Worm (Caenorhabditis elegans): ENCODE results near the gene B0222.11.
A peak's percentile ranks its signal among the peaks of the same experiment; 100 is the strongest.

B0222.11 gene

ce11 chrV:9197121-9197520, 29.1 kb upstream of the B0222.11 start, which contains the start of gene C24B5.4:
Gene C24B5.4, minus strand, starts transcription at chrV:9197326.
- TF ChIP-seq crh-2 (tag; optimal IDR thresholded peaks at IDR 0.05) = no peak
- no peak for TF ChIP-seq skn-1 (tag; optimal IDR thresholded peaks at IDR 0.05)
- no peak for TF ChIP-seq F13H6.1 (tag; optimal IDR thresholded peaks at IDR 0.05)
- TF ChIP-seq sem-4 (tag; optimal IDR thresholded peaks at IDR 0.05) = no peak
- no peak for TF ChIP-seq dmd-4 (tag; optimal IDR thresholded peaks at IDR 0.05)
- TF ChIP-seq zag-1 (tag; optimal IDR thresholded peaks at IDR 0.05) = no peak
- no peak for TF ChIP-seq nhr-6 (tag; optimal IDR thresholded peaks at IDR 0.05)
- TF ChIP-seq ceh-16 (tag; optimal IDR thresholded peaks at IDR 0.05) = no peak
- no peak for TF ChIP-seq ztf-1 (GFP tag; conservative IDR thresholded peaks at IDR 0.05)

DNA sequence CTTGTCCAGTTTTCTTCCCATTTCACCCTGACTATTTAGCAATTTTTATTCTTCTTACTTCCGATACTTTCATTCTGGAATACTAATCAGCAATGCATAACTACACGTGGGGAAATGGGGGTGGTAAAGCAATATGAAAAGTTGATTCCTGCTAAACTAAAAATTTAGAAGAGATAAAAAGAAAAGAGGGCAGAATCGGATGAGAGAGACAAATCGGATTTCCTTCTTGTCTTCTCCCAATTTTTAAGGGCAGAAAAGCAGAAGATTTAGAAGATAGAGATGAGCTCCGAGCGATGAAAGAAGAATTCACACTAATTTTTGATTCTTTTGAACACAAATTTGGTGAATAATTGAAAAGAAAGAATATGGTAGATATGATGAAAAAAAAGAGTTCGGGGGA, 26.1 kb upstream of the B0222.11 start:
- TF ChIP-seq sem-4 (tag; optimal IDR thresholded peaks at IDR 0.05) (peak; percentile 43), C34F6.9 (tag; optimal IDR thresholded peaks at IDR 0.05) (peak; percentile 14), snpc-4 (tag; optimal IDR thresholded peaks at IDR 0.05) (no peak), nhr-21 (tag; optimal IDR thresholded peaks at IDR 0.05) (no peak), mdl-1 (tag; optimal IDR thresholded peaks at IDR 0.05) (peak in 1 of 2 experiments; percentile 5), lsy-2 (tag; optimal IDR thresholded peaks at IDR 0.05) (peak in 1 of 2 experiments; percentile 22), unc-55 (GFP tag; optimal IDR thresholded peaks at IDR 0.05) (peak; percentile 49)

- TF ChIP-seq nhr-11 (tag; optimal IDR thresholded peaks at IDR 0.05) (no peak), zag-1 (tag; optimal IDR thresholded peaks at IDR 0.05) (peak; percentile 13)
Observed at ce11 chrV:9191406-9191805, 23.4 kb upstream of the B0222.11 start, which contains the start of gene sphr-1. Gene sphr-1, plus strand, starts transcription at chrV:9191610.

- TF ChIP-seq sma-9 (GFP tag; optimal IDR thresholded peaks at IDR 0.05) (no peak), sma-9 (tag; optimal IDR thresholded peaks at IDR 0.05) (no peak), ZK546.5 (tag; optimal IDR thresholded peaks at IDR 0.05) (no peak), nhr-12 (tag; optimal IDR thresholded peaks at IDR 0.05) (no peak), snpc-4 (tag; optimal IDR thresholded peaks at IDR 0.05) (no peak), gmeb-1 (tag; optimal IDR thresholded peaks at IDR 0.05) (no peak), nhr-21 (tag; optimal IDR thresholded peaks at IDR 0.05) (no peak)
Observed at ce11 chrV:9186028-9186427, 18.0 kb upstream of the B0222.11 start.

- no peak for TF ChIP-seq lin-11 (tag; optimal IDR thresholded peaks at IDR 0.05)
- no peak for TF ChIP-seq lin-39 (tag; optimal IDR thresholded peaks at IDR 0.05)
- TF ChIP-seq nhr-129 (tag; optimal IDR thresholded peaks at IDR 0.05) = no peak
- TF ChIP-seq fos-1 (tag; optimal IDR thresholded peaks at IDR 0.05) = no peak
- no peak for TF ChIP-seq alr-1 (tag; optimal IDR thresholded peaks at IDR 0.05)
- TF ChIP-seq C34F6.9 (tag; optimal IDR thresholded peaks at IDR 0.05) = no peak
Observed at ce11 chrV:9183718-9184441, 15.9 kb upstream of the B0222.11 start.

DNA sequence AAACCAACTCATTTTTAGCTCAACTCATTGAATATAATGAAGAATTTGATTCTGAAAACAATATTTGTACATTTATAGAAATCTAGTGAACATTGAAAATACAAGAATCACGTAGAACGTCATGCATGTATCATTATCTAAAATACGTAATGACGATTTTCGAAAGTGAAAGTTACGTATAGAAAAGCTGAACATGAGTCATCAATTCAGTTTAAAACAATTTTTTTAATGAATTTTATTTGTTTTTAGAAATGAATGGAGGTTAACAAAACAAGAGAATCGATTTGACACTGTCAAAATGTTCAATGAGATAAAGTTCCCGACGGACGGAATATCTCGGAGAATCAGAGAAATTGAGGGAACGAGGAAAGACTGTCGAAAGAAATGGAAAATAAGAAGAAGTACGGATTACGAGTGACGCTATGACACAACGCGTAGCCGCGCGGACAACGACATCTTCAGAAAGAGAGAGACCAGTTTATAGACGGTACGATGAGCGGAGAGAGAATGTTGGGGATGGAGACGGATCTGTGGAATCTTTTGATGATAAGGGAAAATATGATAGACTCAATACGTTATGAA, 13.8 kb upstream of the B0222.11 start, which contains the start of gene ptr-1:
Gene ptr-1 (minus strand): TSS at position 51 of the 582 bp plus-strand sequence.
- TF ChIP-seq C34F6.9 (tag; optimal IDR thresholded peaks at IDR 0.05) (no peak), fos-1 (tag; optimal IDR thresholded peaks at IDR 0.05) (no peak), nhr-77 (tag; optimal IDR thresholded peaks at IDR 0.05) (no peak), nhr-12 (tag; optimal IDR thresholded peaks at IDR 0.05) (no peak), alr-1 (tag; optimal IDR thresholded peaks at IDR 0.05) (no peak)

- TF ChIP-seq nhr-23 (tag; optimal IDR thresholded peaks at IDR 0.05) (no peak), unc-39 (tag; optimal IDR thresholded peaks at IDR 0.05) (no peak), sma-3 (GFP tag; optimal IDR thresholded peaks at IDR 0.05) (peak; percentile 91), gmeb-1 (tag; optimal IDR thresholded peaks at IDR 0.05) (peak; percentile 99), ztf-4 (tag; optimal IDR thresholded peaks at IDR 0.05) (peak; percentile 78), egl-27 (tag; optimal IDR thresholded peaks at IDR 0.05) (peak; percentile 74), nhr-10 (tag; optimal IDR thresholded peaks at IDR 0.05) (no peak), skn-1 (tag; optimal IDR thresholded peaks at IDR 0.05) (peak; percentile 7), elt-1 (tag; optimal IDR thresholded peaks at IDR 0.05) (no peak), ztf-1 (GFP tag; conservative IDR thresholded peaks at IDR 0.05) (no peak), snpc-4 (tag; optimal IDR thresholded peaks at IDR 0.05) (peak; percentile 82), lin-39 (tag; optimal IDR thresholded peaks at IDR 0.05) (no peak), dmd-4 (tag; optimal IDR thresholded peaks at IDR 0.05) (no peak), peb-1 (tag; optimal IDR thresholded peaks at IDR 0.05) (no peak), ama-1 (optimal IDR thresholded peaks at IDR 0.05) (no peak), Y55F3AM.14 (GFP tag; optimal IDR thresholded peaks at IDR 0.05) (no peak), ZK546.5 (tag; optimal IDR thresholded peaks at IDR 0.05) (no peak), nhr-25 (tag; optimal IDR thresholded peaks at IDR 0.05) (peak; percentile 85), R02D3.7 (tag; optimal IDR thresholded peaks at IDR 0.05) (peak; percentile 55), nhr-11 (tag; optimal IDR thresholded peaks at IDR 0.05) (no peak)
Observed at ce11 chrV:9175218-9175837, 7.3 kb upstream of the B0222.11 start, which contains the start of gene spas-1. Gene spas-1, plus strand, starts transcription at chrV:9175789.
